Fruit fly (Drosophila melanogaster): ENCODE results near the gene CG13728.
A peak's percentile ranks its signal among the peaks of the same experiment; 100 is the strongest.

Gene CG13728

dm6 chr3L:17404646-17405045, 22.1 kb upstream of the CG13728 start:
- TF ChIP-seq CG8478 (optimal IDR thresholded peaks at IDR 0.05) (no peak), CTCF (optimal IDR thresholded peaks at IDR 0.05) (no peak)

DNA sequence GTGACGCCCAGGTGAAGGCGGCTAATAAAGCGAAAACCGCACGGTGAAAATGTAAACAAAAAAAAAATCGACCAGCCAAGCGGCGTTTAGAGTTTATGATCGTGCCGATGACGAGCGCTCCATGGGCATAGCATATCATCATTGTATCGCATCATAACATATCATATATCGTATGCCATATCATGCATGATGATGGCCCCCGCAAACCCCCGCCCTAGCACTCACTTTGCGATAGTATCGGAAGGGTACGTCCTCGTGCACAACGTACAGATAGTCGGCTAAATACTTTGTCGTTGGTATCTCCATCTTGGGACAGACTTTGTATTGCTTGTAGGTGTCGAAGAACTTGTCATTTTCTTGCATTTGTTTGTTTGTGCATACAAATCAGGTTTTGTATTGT, 20.7 kb upstream of the CG13728 start:
- no peak for TF ChIP-seq CG8478 (optimal IDR thresholded peaks at IDR 0.05)
- no peak for TF ChIP-seq CTCF (optimal IDR thresholded peaks at IDR 0.05)

DNA sequence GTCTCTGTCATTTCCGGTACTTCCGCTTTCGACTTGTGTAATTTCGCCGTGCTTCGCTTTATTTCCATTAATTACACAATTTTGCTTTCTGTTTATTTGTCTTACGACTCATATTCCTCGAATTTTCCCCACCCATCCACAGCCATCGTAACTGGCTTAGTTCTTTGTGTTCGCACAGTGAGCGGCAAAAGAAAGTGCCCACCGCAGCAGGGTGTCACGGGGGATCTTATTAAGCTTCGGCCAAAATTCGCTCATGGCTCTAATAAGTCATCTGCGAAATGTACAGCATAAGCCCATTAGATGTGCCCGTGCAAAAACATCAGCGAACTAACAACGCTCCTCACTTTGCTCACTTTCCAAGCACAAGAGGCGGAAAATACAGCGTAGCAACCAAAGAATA, 19.9 kb upstream of the CG13728 start:
- TF ChIP-seq CG8478 (optimal IDR thresholded peaks at IDR 0.05) = no peak
- TF ChIP-seq CTCF (optimal IDR thresholded peaks at IDR 0.05) = no peak

dm6 chr3L:17401411-17401810, 18.9 kb upstream of the CG13728 start:
- TF ChIP-seq CTCF (optimal IDR thresholded peaks at IDR 0.05) (no peak), CG8478 (optimal IDR thresholded peaks at IDR 0.05) (no peak)

DNA sequence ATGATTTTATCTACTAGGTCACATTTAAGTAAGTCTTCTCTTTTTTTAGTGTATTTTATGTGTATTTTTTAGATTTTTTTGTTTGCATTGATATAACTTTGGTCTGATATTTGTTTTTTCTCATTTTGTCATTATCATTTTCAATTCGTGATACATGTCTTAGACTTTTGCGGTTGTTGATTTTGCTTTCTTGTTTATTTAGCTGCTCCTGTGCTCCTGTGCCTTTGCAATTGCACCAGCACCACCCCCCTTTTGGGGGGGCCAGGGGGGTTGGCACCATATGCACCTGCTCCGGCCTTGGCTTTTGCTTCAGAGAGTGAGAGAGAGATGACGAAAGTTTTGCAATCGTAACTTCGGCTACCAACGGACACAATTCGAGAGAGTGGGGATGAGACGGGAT, 18.4 kb upstream of the CG13728 start:
- TF ChIP-seq CTCF (optimal IDR thresholded peaks at IDR 0.05) (no peak), CG8478 (optimal IDR thresholded peaks at IDR 0.05) (no peak)

- TF ChIP-seq CTCF (optimal IDR thresholded peaks at IDR 0.05) (no peak), CG8478 (optimal IDR thresholded peaks at IDR 0.05) (no peak)
These were observed 16.5 kb upstream of the CG13728 start for dm6 chr3L:17399014-17399413.

- TF ChIP-seq CTCF (optimal IDR thresholded peaks at IDR 0.05) (no peak), CG8478 (optimal IDR thresholded peaks at IDR 0.05) (no peak)
These were observed 12.0 kb upstream of the CG13728 start for dm6 chr3L:17394435-17395017.

- TF ChIP-seq CTCF (optimal IDR thresholded peaks at IDR 0.05) = no peak
- no peak for TF ChIP-seq CG8478 (optimal IDR thresholded peaks at IDR 0.05)
These were observed 10.6 kb upstream of the CG13728 start for dm6 chr3L:17393098-17393497.

- no peak for TF ChIP-seq CG8478 (optimal IDR thresholded peaks at IDR 0.05)
- TF ChIP-seq CTCF (optimal IDR thresholded peaks at IDR 0.05) = no peak
These were observed 9.9 kb upstream of the CG13728 start for dm6 chr3L:17392412-17392811.

dm6 chr3L:17391132-17391531, 8.6 kb upstream of the CG13728 start:
- no peak for TF ChIP-seq CG8478 (optimal IDR thresholded peaks at IDR 0.05)
- no peak for TF ChIP-seq CTCF (optimal IDR thresholded peaks at IDR 0.05)

- TF ChIP-seq CG8478 (optimal IDR thresholded peaks at IDR 0.05) = no peak
- TF ChIP-seq CTCF (optimal IDR thresholded peaks at IDR 0.05) = no peak
These were observed 6.4 kb upstream of the CG13728 start, which contains the start of gene CG13731 for dm6 chr3L:17388895-17389294. TSS of gene CG13731 (minus strand) at chr3L:17388956.

- no peak for TF ChIP-seq CG8478 (optimal IDR thresholded peaks at IDR 0.05)
- TF ChIP-seq CTCF (optimal IDR thresholded peaks at IDR 0.05) = no peak
These were observed 4.3 kb upstream of the CG13728 start for dm6 chr3L:17386612-17387382.

dm6 chr3L:17383714-17384113, 1.2 kb upstream of the CG13728 start:
- TF ChIP-seq CTCF (optimal IDR thresholded peaks at IDR 0.05) (peak; percentile 47 to 57), CG8478 (optimal IDR thresholded peaks at IDR 0.05) (no peak)

- TF ChIP-seq CG8478 (optimal IDR thresholded peaks at IDR 0.05) (no peak), CTCF (optimal IDR thresholded peaks at IDR 0.05) (no peak)
These were observed 757 bp upstream of the CG13728 start for dm6 chr3L:17383285-17383684.

- TF ChIP-seq CTCF (optimal IDR thresholded peaks at IDR 0.05) (no peak), CG8478 (optimal IDR thresholded peaks at IDR 0.05) (no peak)
These were observed 538 bp downstream of the CG13728 start for dm6 chr3L:17381990-17382389.

DNA sequence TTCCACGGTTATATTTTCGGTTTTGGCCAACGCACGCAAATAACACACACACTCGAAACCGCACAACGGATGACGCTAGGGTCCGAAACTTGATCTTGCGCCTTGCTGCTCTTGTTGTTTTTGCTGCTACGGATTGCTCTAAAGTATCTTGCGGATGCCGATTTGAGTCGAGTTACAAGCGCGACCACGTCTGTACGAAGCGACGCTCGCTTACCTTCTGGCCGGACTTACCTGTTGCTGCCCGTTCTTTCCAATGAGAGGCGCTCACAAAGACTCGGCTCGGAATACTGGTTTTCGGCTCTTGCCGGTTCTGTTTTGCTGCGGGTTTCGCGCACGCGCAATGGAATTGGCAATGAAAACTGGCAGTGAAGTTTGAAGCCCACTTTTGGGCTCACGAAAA, 3.2 kb downstream of the CG13728 start, which contains the start of gene Cad74A:
Cad74A (minus strand) TSS at position 220 of the 400 bp plus-strand sequence.
- TF ChIP-seq CTCF (optimal IDR thresholded peaks at IDR 0.05) (no peak), CG8478 (optimal IDR thresholded peaks at IDR 0.05) (no peak)
